In genomic region chr2L:1427792-1428191, dm6 we compare ENCODE assay signal across 3 fruit fly cellular contexts.
TF ChIP-seq lines count a peak whose summit lies in the region.

No protein-coding gene starts in this region.

- no peak for TF ChIP-seq CTCF in whole organism, embryonic (GFP tag; optimal IDR thresholded peaks at IDR 0.05; lab: Kevin White, UChicago)

TF ChIP-seq in whole organism, embryonic, 481 proteins besides CTCF, POLR2A, EP300 and RAD21 (continues in another document):
- TF ChIP-seq org-1 (GFP tag; optimal IDR thresholded peaks at IDR 0.05; lab: Kevin White, UChicago), result peak; percentile 35
- no peak for TF ChIP-seq abd-A (tag; optimal IDR thresholded peaks at IDR 0.05; lab: Kevin White, UChicago)
- TF ChIP-seq Abd-B (GFP tag; optimal IDR thresholded peaks at IDR 0.05; lab: Kevin White, UChicago), result peak; percentile 37
- TF ChIP-seq CG30431 (GFP tag; optimal IDR thresholded peaks at IDR 0.05; lab: Kevin White, UChicago), result no peak
- no peak for TF ChIP-seq CoRest (tag; optimal IDR thresholded peaks at IDR 0.05; lab: Kevin White, UChicago)
- peak; percentile 14; the same call in 1 of the 3 replicates for TF ChIP-seq tgo (GFP tag; IDR thresholded peaks at IDR 0.05; lab: Robert Waterston, UW)
- peak; percentile 55; the same call in 1 of the 2 replicates for TF ChIP-seq CG5953 (GFP tag; IDR thresholded peaks at IDR 0.05; lab: Robert Waterston, UW)
- no peak for TF ChIP-seq pros (GFP tag; optimal IDR thresholded peaks at IDR 0.05; lab: Kevin White, UChicago)
- TF ChIP-seq CG17361 (GFP tag; IDR thresholded peaks at IDR 0.05; lab: Robert Waterston, UW), result no peak
- peak; percentile 33 for TF ChIP-seq Mes4 (GFP tag; optimal IDR thresholded peaks at IDR 0.05; lab: Kevin White, UChicago)
- TF ChIP-seq CG15073 (GFP tag; optimal IDR thresholded peaks at IDR 0.05; lab: Kevin White, UChicago), result no peak
- no peak for TF ChIP-seq CG1832 (GFP tag; optimal IDR thresholded peaks at IDR 0.05; lab: Kevin White, UChicago)
- TF ChIP-seq pan (optimal IDR thresholded peaks at IDR 0.05; lab: Kevin White, UChicago), result no peak
- TF ChIP-seq pan (GFP tag; optimal IDR thresholded peaks at IDR 0.05 in 1 of 2, IDR thresholded peaks at IDR 0.05 in 1 of 2), result peak in 1 of 2 experiments; percentile 43
- TF ChIP-seq scrt (GFP tag; optimal IDR thresholded peaks at IDR 0.05; lab: Kevin White, UChicago), result no peak
- peak; percentile 21 for TF ChIP-seq ewg (GFP tag; optimal IDR thresholded peaks at IDR 0.05; lab: Kevin White, UChicago)
- TF ChIP-seq CG2712 (tag; optimal IDR thresholded peaks at IDR 0.05; lab: Kevin White, UChicago), result peak; percentile 33
- TF ChIP-seq CG1603 (tag; optimal IDR thresholded peaks at IDR 0.05; lab: Kevin White, UChicago), result peak; percentile 84
- TF ChIP-seq Taf1 (GFP tag; IDR thresholded peaks at IDR 0.05; lab: Robert Waterston, UW), result no peak
- no peak for TF ChIP-seq HLH54F (GFP tag; optimal IDR thresholded peaks at IDR 0.05; lab: Kevin White, UChicago)
- no peak for TF ChIP-seq CG2875 (GFP tag; optimal IDR thresholded peaks at IDR 0.05; lab: Kevin White, UChicago)
- no peak for TF ChIP-seq CG17612 (GFP tag; IDR thresholded peaks at IDR 0.05; lab: Robert Waterston, UW)
- no peak for TF ChIP-seq CG18011 (GFP tag; optimal IDR thresholded peaks at IDR 0.05; lab: Kevin White, UChicago)
- peak; percentile 38 for TF ChIP-seq stc (GFP tag; IDR thresholded peaks at IDR 0.05; lab: Robert Waterston, UW)
- TF ChIP-seq HLH4C (GFP tag; IDR thresholded peaks at IDR 0.05; lab: Robert Waterston, UW; ENCODE audit: partially characterized antibody), result no peak
- 0 out of 3 replicates have a peak, but pooled peaks have one; percentile 9 for TF ChIP-seq Aef1 (GFP tag; IDR thresholded peaks at IDR 0.05; lab: Robert Waterston, UW)
- no peak for TF ChIP-seq CG18764 (GFP tag; optimal IDR thresholded peaks at IDR 0.05; lab: Kevin White, UChicago)
- TF ChIP-seq amos (GFP tag; IDR thresholded peaks at IDR 0.05; lab: Robert Waterston, UW; ENCODE audit: partially characterized antibody), result no peak
- TF ChIP-seq CG4360 (GFP tag; IDR thresholded peaks at IDR 0.05; lab: Robert Waterston, UW), result no peak
- TF ChIP-seq br (optimal IDR thresholded peaks at IDR 0.05; lab: Kevin White, UChicago), result no peak

TF ChIP-seq in whole organism, prepupa, 60 proteins besides CTCF, POLR2A, EP300 and RAD21 (continues in another document):
- TF ChIP-seq Ets21C (GFP tag; optimal IDR thresholded peaks at IDR 0.05; lab: Kevin White, UChicago) (peak; percentile 59), CG4318 (GFP tag; optimal IDR thresholded peaks at IDR 0.05; lab: Kevin White, UChicago) (peak; percentile 17), fd85E (GFP tag; optimal IDR thresholded peaks at IDR 0.05; lab: Kevin White, UChicago) (no peak), Eip93F (GFP tag; optimal IDR thresholded peaks at IDR 0.05; lab: Kevin White, UChicago) (no peak), achi (GFP tag; optimal IDR thresholded peaks at IDR 0.05; lab: Kevin White, UChicago) (peak; percentile 25), spab (GFP tag; optimal IDR thresholded peaks at IDR 0.05; lab: Kevin White, UChicago) (peak; percentile 53), cyc (GFP tag; optimal IDR thresholded peaks at IDR 0.05; lab: Kevin White, UChicago) (no peak), Lpt (GFP tag; optimal IDR thresholded peaks at IDR 0.05; lab: Kevin White, UChicago) (no peak), ss (GFP tag; optimal IDR thresholded peaks at IDR 0.05; lab: Kevin White, UChicago) (peak; percentile 32 to 44), dsx (GFP tag; optimal IDR thresholded peaks at IDR 0.05; lab: Kevin White, UChicago; ENCODE audit: poor library complexity, severe bottlenecking) (peak; percentile 46), CG8119 (GFP tag; IDR thresholded peaks at IDR 0.05; lab: Robert Waterston, UW) (peak; percentile 49), esn (GFP tag; optimal IDR thresholded peaks at IDR 0.05; lab: Kevin White, UChicago) (peak; percentile 44), CG8319 (GFP tag; optimal IDR thresholded peaks at IDR 0.05; lab: Kevin White, UChicago) (no peak), CG3919 (GFP tag; optimal IDR thresholded peaks at IDR 0.05; lab: Kevin White, UChicago) (no peak), CG7368 (GFP tag; optimal IDR thresholded peaks at IDR 0.05; lab: Kevin White, UChicago) (peak; percentile 32), Smox (GFP tag; optimal IDR thresholded peaks at IDR 0.05; lab: Kevin White, UChicago) (no peak), CG32006 (GFP tag; optimal IDR thresholded peaks at IDR 0.05; lab: Kevin White, UChicago) (peak; percentile 25), acj6 (GFP tag; optimal IDR thresholded peaks at IDR 0.05; lab: Kevin White, UChicago) (no peak), Eip75B (GFP tag; optimal IDR thresholded peaks at IDR 0.05; lab: Kevin White, UChicago) (peak; percentile 55), Met (GFP tag; optimal IDR thresholded peaks at IDR 0.05; lab: Kevin White, UChicago) (peak; percentile 36), Sox14 (GFP tag; optimal IDR thresholded peaks at IDR 0.05; lab: Kevin White, UChicago) (peak; percentile 77), Blimp-1 (GFP tag; optimal IDR thresholded peaks at IDR 0.05; lab: Kevin White, UChicago) (no peak), CG8632 (GFP tag; optimal IDR thresholded peaks at IDR 0.05; lab: Kevin White, UChicago) (peak; percentile 16), Sox102F (GFP tag; optimal IDR thresholded peaks at IDR 0.05; lab: Kevin White, UChicago) (peak; percentile 28), Gug (GFP tag; IDR thresholded peaks at IDR 0.05; lab: Robert Waterston, UW) (no peak), CG34406 (GFP tag; optimal IDR thresholded peaks at IDR 0.05; lab: Kevin White, UChicago) (peak; percentile 41), CG6792 (GFP tag; optimal IDR thresholded peaks at IDR 0.05; lab: Kevin White, UChicago) (peak; percentile 20), vri (GFP tag; optimal IDR thresholded peaks at IDR 0.05; lab: Kevin White, UChicago) (no peak), CG1621 (tag; optimal IDR thresholded peaks at IDR 0.05; lab: Kevin White, UChicago) (peak; percentile 79), CG6276 (GFP tag; optimal IDR thresholded peaks at IDR 0.05; lab: Kevin White, UChicago) (no peak), fd59A (GFP tag; optimal IDR thresholded peaks at IDR 0.05; lab: Kevin White, UChicago) (peak; percentile 71), OdsH (GFP tag; optimal IDR thresholded peaks at IDR 0.05; lab: Kevin White, UChicago) (peak; percentile 75), CG11762 (GFP tag; optimal IDR thresholded peaks at IDR 0.05; lab: Kevin White, UChicago; ENCODE audit: insufficient read depth) (no peak)

TF ChIP-seq in whole organism, pupa, 21 proteins besides CTCF, POLR2A, EP300 and RAD21:
- TF ChIP-seq fd96Ca (GFP tag; IDR thresholded peaks at IDR 0.05; lab: Robert Waterston, UW) (0 out of 3 replicates have a peak, but pooled peaks have one; percentile 42), CG8159 (tag; optimal IDR thresholded peaks at IDR 0.05; lab: Kevin White, UChicago) (peak; percentile 66), CG15710 (tag; optimal IDR thresholded peaks at IDR 0.05; lab: Kevin White, UChicago) (peak; percentile 78), CG4496 (GFP tag; IDR thresholded peaks at IDR 0.05; lab: Robert Waterston, UW) (peak; percentile 37; the same call in 1 of the 3 replicates), CG9948 (tag; optimal IDR thresholded peaks at IDR 0.05; lab: Kevin White, UChicago) (peak; percentile 77), CG32121 (GFP tag; IDR thresholded peaks at IDR 0.05; lab: Robert Waterston, UW) (no peak), CG12605 (GFP tag; IDR thresholded peaks at IDR 0.05; lab: Robert Waterston, UW) (0 out of 2 replicates have a peak, but pooled peaks have one; percentile 17), CG14655 (GFP tag; optimal IDR thresholded peaks at IDR 0.05; lab: Kevin White, UChicago) (peak; percentile 16), Snoo (tag; optimal IDR thresholded peaks at IDR 0.05; lab: Kevin White, UChicago) (peak; percentile 18), CG10348 (GFP tag; IDR thresholded peaks at IDR 0.05; lab: Robert Waterston, UW) (no peak), EcR (GFP tag; optimal IDR thresholded peaks at IDR 0.05; lab: Kevin White, UChicago) (no peak), CG13204 (GFP tag; optimal IDR thresholded peaks at IDR 0.05; lab: Kevin White, UChicago) (no peak), CG8301 (tag; optimal IDR thresholded peaks at IDR 0.05; lab: Kevin White, UChicago) (peak; percentile 13), D1 (tag; optimal IDR thresholded peaks at IDR 0.05; lab: Kevin White, UChicago) (no peak), CG17806 (tag; optimal IDR thresholded peaks at IDR 0.05; lab: Kevin White, UChicago) (peak; percentile 68), Pif1B (GFP tag; optimal IDR thresholded peaks at IDR 0.05; lab: Kevin White, UChicago) (peak; percentile 8), gl (tag; optimal IDR thresholded peaks at IDR 0.05; lab: Kevin White, UChicago) (peak; percentile 22), CG34367 (tag; optimal IDR thresholded peaks at IDR 0.05; lab: Kevin White, UChicago) (peak; percentile 69), Pif1A (GFP tag; optimal IDR thresholded peaks at IDR 0.05; lab: Kevin White, UChicago) (no peak), rn (GFP tag; IDR thresholded peaks at IDR 0.05; lab: Robert Waterston, UW) (no peak), Ets98B (GFP tag; IDR thresholded peaks at IDR 0.05; lab: Robert Waterston, UW) (no peak)

Comparison
In these comparisons a context has a peak if more than half of its experiments do, and no peak if none do; other contexts are left out.
1. Of the 7 proteins assayed by ChIP-seq in both whole organism, embryonic and whole organism, prepupa: peak only in whole organism, embryonic: none; only in whole organism, prepupa: CG16779 and Hr39; in both: Sox102F; in neither: 4.